Fruit fly (Drosophila melanogaster): ENCODE data around the gene CG12609.

- TF ChIP-seq CG4496 (GFP tag; IDR thresholded peaks at IDR 0.05) (peak; percentile 61; the same call in 2 of the 3 replicates), Ets98B (GFP tag; IDR thresholded peaks at IDR 0.05) (no peak), Pif1A (GFP tag; optimal IDR thresholded peaks at IDR 0.05) (no peak), gl (tag; optimal IDR thresholded peaks at IDR 0.05) (no peak), CG8301 (tag; optimal IDR thresholded peaks at IDR 0.05) (no peak), Pif1B (GFP tag; optimal IDR thresholded peaks at IDR 0.05) (no peak), CG15710 (tag; optimal IDR thresholded peaks at IDR 0.05) (no peak), Snoo (tag; optimal IDR thresholded peaks at IDR 0.05) (no peak), CG14655 (GFP tag; optimal IDR thresholded peaks at IDR 0.05) (no peak), CG8159 (tag; optimal IDR thresholded peaks at IDR 0.05) (no peak), CG17806 (tag; optimal IDR thresholded peaks at IDR 0.05) (no peak), EcR (GFP tag; optimal IDR thresholded peaks at IDR 0.05) (no peak), CG12605 (GFP tag; IDR thresholded peaks at IDR 0.05) (no peak), fd96Ca (GFP tag; IDR thresholded peaks at IDR 0.05) (no peak)
Measured at dm6 chrX:18771995-18772394, 23.9 kb upstream of the CG12609 start.

All from whole organism, pupa.